Worm (Caenorhabditis elegans): ENCODE measurements around the gene gtf-2H4.

Gene gtf-2H4

DNA sequence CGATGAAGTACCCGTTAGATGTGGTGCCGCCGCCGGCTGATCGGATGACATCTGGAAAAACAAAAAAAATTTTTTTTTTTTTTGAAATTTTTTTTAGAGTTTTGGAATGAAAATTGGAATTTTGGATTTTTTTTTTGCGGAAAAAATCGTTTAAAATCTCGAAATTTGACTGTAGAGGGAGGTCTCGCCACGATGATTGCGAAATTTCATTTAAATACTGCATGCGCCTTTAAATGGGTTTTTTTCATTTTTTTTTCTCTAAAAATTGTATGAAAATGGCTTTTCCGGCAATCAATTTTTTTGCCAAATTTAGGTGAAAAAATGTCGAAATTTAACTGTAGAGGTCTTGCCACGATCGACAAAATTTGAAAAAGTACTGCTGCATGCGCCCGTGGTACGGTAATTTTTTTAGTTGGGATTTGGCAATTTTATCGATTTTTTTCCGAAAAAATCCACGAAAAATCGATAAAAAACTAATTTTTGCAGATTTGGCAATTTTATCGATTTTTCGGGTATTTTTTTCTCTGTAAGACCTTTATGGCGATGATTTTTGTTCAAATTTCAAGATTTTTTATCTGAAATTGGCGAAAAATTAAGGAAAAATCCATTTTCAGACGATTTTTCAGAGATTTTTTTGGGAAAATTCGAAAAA, at the start of gene gtf-2H4:
Gene gtf-2H4, minus strand, starts transcription at position 51 of the 652 bp plus-strand sequence.
- no peak for TF ChIP-seq mbf-1 (tag; optimal IDR thresholded peaks at IDR 0.05)
- TF ChIP-seq gmeb-1 (tag; optimal IDR thresholded peaks at IDR 0.05), result no peak
- TF ChIP-seq zag-1 (tag; optimal IDR thresholded peaks at IDR 0.05), result no peak
- no peak for TF ChIP-seq ZK546.5 (tag; optimal IDR thresholded peaks at IDR 0.05)
- TF ChIP-seq Y55F3AM.14 (GFP tag; optimal IDR thresholded peaks at IDR 0.05), result no peak
- no peak for TF ChIP-seq nhr-21 (tag; optimal IDR thresholded peaks at IDR 0.05)

- TF ChIP-seq mab-5 (tag; optimal IDR thresholded peaks at IDR 0.05) (no peak), Y55F3AM.14 (GFP tag; optimal IDR thresholded peaks at IDR 0.05) (no peak), lsy-2 (tag; optimal IDR thresholded peaks at IDR 0.05) (no peak), skn-1 (tag; optimal IDR thresholded peaks at IDR 0.05) (no peak), lin-11 (tag; optimal IDR thresholded peaks at IDR 0.05) (no peak), fos-1 (tag; optimal IDR thresholded peaks at IDR 0.05) (no peak), sem-4 (tag; optimal IDR thresholded peaks at IDR 0.05) (no peak), nhr-21 (tag; optimal IDR thresholded peaks at IDR 0.05) (no peak)
Measured at ce11 chrIV:15497263-15497662, 44.3 kb upstream of the gtf-2H4 start, which contains the start of gene acr-24. Gene acr-24, plus strand, starts transcription at chrIV:15497563.

DNA sequence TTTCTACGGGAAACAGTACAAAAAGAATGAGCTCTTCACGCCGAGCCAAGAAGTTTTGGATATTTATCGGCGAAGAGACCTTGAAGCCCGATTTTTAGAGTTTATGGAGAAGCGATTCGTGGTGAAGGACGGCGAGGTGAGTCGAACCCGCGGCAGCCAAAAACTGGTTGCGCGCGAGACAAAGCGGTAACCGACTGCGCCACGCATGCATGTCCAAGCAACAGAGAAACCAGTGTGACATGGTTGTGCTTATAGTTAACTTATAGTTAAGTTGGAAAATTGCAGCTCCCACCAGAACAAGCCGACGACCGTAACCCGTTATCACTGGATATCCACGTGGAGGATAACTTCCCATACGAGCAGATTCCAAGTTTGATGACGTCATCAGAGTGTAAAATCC, 23.4 kb upstream of the gtf-2H4 start:
- TF ChIP-seq crh-2 (tag; optimal IDR thresholded peaks at IDR 0.05) (peak; percentile 16), snpc-4 (tag; optimal IDR thresholded peaks at IDR 0.05) (no peak), unc-55 (GFP tag; optimal IDR thresholded peaks at IDR 0.05) (peak; percentile 39), C34F6.9 (tag; optimal IDR thresholded peaks at IDR 0.05) (no peak), nhr-129 (tag; optimal IDR thresholded peaks at IDR 0.05) (peak; percentile 66), gmeb-1 (tag; optimal IDR thresholded peaks at IDR 0.05) (peak; percentile 31)

- TF ChIP-seq nhr-21 (tag; optimal IDR thresholded peaks at IDR 0.05) (no peak), nhr-77 (tag; optimal IDR thresholded peaks at IDR 0.05) (no peak), dmd-4 (tag; optimal IDR thresholded peaks at IDR 0.05) (no peak), C34F6.9 (tag; optimal IDR thresholded peaks at IDR 0.05) (no peak), sem-4 (tag; optimal IDR thresholded peaks at IDR 0.05) (no peak), snpc-4 (tag; optimal IDR thresholded peaks at IDR 0.05) (no peak), mab-5 (tag; optimal IDR thresholded peaks at IDR 0.05) (no peak), mdl-1 (tag; optimal IDR thresholded peaks at IDR 0.05) (no peak), sma-9 (GFP tag; optimal IDR thresholded peaks at IDR 0.05) (no peak), sma-9 (tag; optimal IDR thresholded peaks at IDR 0.05) (no peak), ztf-1 (GFP tag; conservative IDR thresholded peaks at IDR 0.05) (no peak), peb-1 (tag; optimal IDR thresholded peaks at IDR 0.05) (no peak), skn-1 (tag; optimal IDR thresholded peaks at IDR 0.05) (no peak), ceh-16 (tag; optimal IDR thresholded peaks at IDR 0.05) (no peak), lsy-2 (tag; optimal IDR thresholded peaks at IDR 0.05) (no peak), lin-13 (GFP tag; optimal IDR thresholded peaks at IDR 0.05) (no peak), nhr-25 (tag; optimal IDR thresholded peaks at IDR 0.05) (no peak)
Measured at ce11 chrIV:15475829-15476228, 22.8 kb upstream of the gtf-2H4 start.

- TF ChIP-seq nhr-129 (tag; optimal IDR thresholded peaks at IDR 0.05), result no peak
- no peak for TF ChIP-seq ztf-1 (GFP tag; conservative IDR thresholded peaks at IDR 0.05)
- no peak for TF ChIP-seq lin-39 (tag; optimal IDR thresholded peaks at IDR 0.05)
- no peak for TF ChIP-seq lin-11 (tag; optimal IDR thresholded peaks at IDR 0.05)
Measured at ce11 chrIV:15473588-15474271, 20.7 kb upstream of the gtf-2H4 start, which contains the start of gene Y73F8A.26. Gene Y73F8A.26, plus strand, starts transcription at chrIV:15473660.

ce11 chrIV:15472387-15472859, 19.4 kb upstream of the gtf-2H4 start, which contains the start of gene Y73F8A.27:
Gene Y73F8A.27, plus strand, starts transcription at chrIV:15472809.
- TF ChIP-seq ama-1 (optimal IDR thresholded peaks at IDR 0.05), result peak; percentile 66
- TF ChIP-seq nhr-10 (tag; optimal IDR thresholded peaks at IDR 0.05), result peak; percentile 68
- TF ChIP-seq R02D3.7 (tag; optimal IDR thresholded peaks at IDR 0.05), result peak; percentile 20
- peak; percentile 95 for TF ChIP-seq lin-13 (GFP tag; optimal IDR thresholded peaks at IDR 0.05)
- no peak for TF ChIP-seq unc-39 (tag; optimal IDR thresholded peaks at IDR 0.05)
- TF ChIP-seq unc-55 (GFP tag; optimal IDR thresholded peaks at IDR 0.05), result peak; percentile 96
- TF ChIP-seq snpc-4 (tag; optimal IDR thresholded peaks at IDR 0.05), result peak; percentile 83
- peak; percentile 46 for TF ChIP-seq ZK546.5 (tag; optimal IDR thresholded peaks at IDR 0.05)
- peak; percentile 96 for TF ChIP-seq C34F6.9 (tag; optimal IDR thresholded peaks at IDR 0.05)
- TF ChIP-seq ztf-11 (tag; optimal IDR thresholded peaks at IDR 0.05), result no peak
- TF ChIP-seq sem-4 (tag; optimal IDR thresholded peaks at IDR 0.05), result peak; percentile 91
- TF ChIP-seq elt-3 (tag; optimal IDR thresholded peaks at IDR 0.05), result no peak
- no peak for TF ChIP-seq aly-2 (tag; optimal IDR thresholded peaks at IDR 0.05)
- TF ChIP-seq crh-2 (tag; optimal IDR thresholded peaks at IDR 0.05), result peak; percentile 97
- peak; percentile 89 for TF ChIP-seq nhr-21 (tag; optimal IDR thresholded peaks at IDR 0.05)
- TF ChIP-seq blmp-1 (tag; optimal IDR thresholded peaks at IDR 0.05; ENCODE audit: insufficient read depth), result peak; percentile 51
- peak; percentile 92 for TF ChIP-seq nhr-25 (tag; optimal IDR thresholded peaks at IDR 0.05)
- no peak for TF ChIP-seq alr-1 (tag; optimal IDR thresholded peaks at IDR 0.05)
- TF ChIP-seq elt-1 (tag; optimal IDR thresholded peaks at IDR 0.05), result no peak
- peak; percentile 87 for TF ChIP-seq nhr-129 (tag; optimal IDR thresholded peaks at IDR 0.05)
- TF ChIP-seq skn-1 (tag; optimal IDR thresholded peaks at IDR 0.05), result peak; percentile 83
- peak; percentile 24 for TF ChIP-seq Y55F3AM.14 (GFP tag; optimal IDR thresholded peaks at IDR 0.05)
- peak; percentile 93 for TF ChIP-seq F13H6.1 (tag; optimal IDR thresholded peaks at IDR 0.05)
- peak; percentile 29 for TF ChIP-seq mbf-1 (tag; optimal IDR thresholded peaks at IDR 0.05)
- TF ChIP-seq nhr-77 (tag; optimal IDR thresholded peaks at IDR 0.05), result peak; percentile 51
